Worm (Caenorhabditis elegans): Measurements from ENCODE around the gene Y43F8B.2.

The Y43F8B.2 gene

ce11 chrV:19497087-19497486, 35.8 kb downstream of the Y43F8B.2 start:
- TF ChIP-seq unc-62 (GFP tag; optimal IDR thresholded peaks at IDR 0.05), result no peak

- TF ChIP-seq unc-62 (GFP tag; optimal IDR thresholded peaks at IDR 0.05), result no peak
Measured at ce11 chrV:19495587-19495986, 37.3 kb downstream of the Y43F8B.2 start, which contains the start of gene scl-21. Gene scl-21 (minus strand): TSS chrV:19495687.

ce11 chrV:19495145-19495544, 37.8 kb downstream of the Y43F8B.2 start:
- TF ChIP-seq unc-62 (GFP tag; optimal IDR thresholded peaks at IDR 0.05), result no peak

DNA sequence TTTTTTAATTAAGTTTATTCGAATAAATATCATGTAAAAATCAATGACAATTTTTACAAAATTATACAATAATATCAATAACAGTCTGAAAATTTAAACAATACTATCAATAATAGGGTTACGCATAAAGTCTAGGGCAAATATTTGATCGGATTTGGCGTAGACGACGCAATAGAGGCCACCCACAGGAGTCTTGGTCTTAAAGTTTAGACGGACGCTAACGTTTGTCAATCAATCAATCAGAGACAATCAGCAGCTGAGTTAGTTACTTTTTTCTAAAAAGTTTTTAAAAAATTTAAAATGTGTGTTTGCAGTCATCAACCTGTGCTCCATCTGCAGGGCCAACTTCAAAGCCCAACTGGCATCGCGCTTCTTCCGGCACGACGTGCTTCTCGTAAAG, 41.6 kb downstream of the Y43F8B.2 start, which contains the start of gene Y43F8B.29:
Gene Y43F8B.29, plus strand, starts transcription at position 301 of the 400 bp plus-strand sequence.
- TF ChIP-seq unc-62 (GFP tag; optimal IDR thresholded peaks at IDR 0.05), result no peak

DNA sequence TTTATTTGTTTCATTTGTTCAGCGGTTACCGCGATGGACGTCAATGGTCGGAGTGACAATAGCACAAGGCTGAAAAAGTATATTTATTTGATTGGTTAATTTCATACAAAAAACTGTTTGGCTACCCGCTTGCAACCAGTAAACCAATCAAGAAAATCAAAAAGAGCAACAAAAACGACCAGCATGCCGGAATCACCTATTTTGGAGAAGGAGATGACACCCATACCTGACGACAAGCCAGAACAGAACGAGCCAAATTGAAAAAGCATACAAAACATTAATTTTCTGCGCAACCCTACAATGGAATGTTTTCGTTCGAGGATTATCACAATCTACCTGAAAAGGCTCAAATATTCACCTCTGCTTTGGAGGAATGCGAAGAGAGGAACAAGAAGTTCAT, 42.4 kb downstream of the Y43F8B.2 start, which contains the start of gene Y43F8B.7:
Gene Y43F8B.7, plus strand, starts transcription at position 301 of the 400 bp plus-strand sequence.
- TF ChIP-seq unc-62 (GFP tag; optimal IDR thresholded peaks at IDR 0.05), result no peak

DNA sequence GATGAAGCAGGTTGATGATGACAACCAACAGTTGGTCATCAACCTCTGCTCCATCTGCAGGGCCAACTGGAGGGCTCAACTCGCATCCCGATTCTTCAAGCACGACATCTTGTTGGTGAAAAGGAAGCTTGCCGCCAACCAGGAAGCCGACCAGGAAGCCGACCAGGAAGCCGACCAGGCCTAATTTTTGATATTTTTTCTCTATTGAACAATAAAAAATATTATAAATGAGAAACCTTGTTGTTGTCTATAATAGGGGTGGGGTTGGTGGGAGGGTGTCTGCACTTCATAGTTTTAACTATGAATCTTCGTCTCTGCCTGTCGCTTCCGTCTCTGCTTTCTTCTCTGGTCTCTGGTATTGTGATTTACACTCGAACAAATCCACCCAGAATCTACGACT, 47.2 kb downstream of the Y43F8B.2 start, which contains the start of gene Y43F8B.18:
Gene Y43F8B.18, plus strand, starts transcription at position 301 of the 400 bp plus-strand sequence.
- no peak for TF ChIP-seq unc-62 (GFP tag; optimal IDR thresholded peaks at IDR 0.05)

ce11 chrV:19485261-19485660, 47.6 kb downstream of the Y43F8B.2 start, which contains the start of gene Y43F8B.28:
Gene Y43F8B.28 (plus strand): TSS chrV:19485319.
- TF ChIP-seq unc-62 (GFP tag; optimal IDR thresholded peaks at IDR 0.05), result no peak

- no peak for TF ChIP-seq unc-62 (GFP tag; optimal IDR thresholded peaks at IDR 0.05)
Measured at ce11 chrV:19484507-19484906, 48.4 kb downstream of the Y43F8B.2 start, which contains the start of gene Y43F8B.17. Gene Y43F8B.17 (plus strand): TSS chrV:19484721.

DNA sequence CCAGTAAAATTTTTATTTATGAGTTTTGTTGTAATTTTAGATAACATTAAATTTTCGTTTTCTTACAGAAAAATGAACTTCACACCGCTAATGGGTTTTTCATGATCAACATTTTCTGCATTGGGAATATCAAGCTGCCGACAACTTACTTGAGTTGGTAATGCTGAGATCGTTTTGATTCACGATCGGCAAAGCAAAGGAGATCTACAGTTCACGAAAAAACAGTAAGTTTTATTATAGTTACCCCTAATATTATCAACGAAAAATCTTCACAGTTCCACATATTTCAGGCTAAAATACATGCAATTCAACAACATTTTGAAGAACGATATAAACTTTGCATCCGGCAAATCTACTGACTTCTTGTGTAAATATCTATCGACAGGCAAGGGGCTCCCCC, 50.4 kb downstream of the Y43F8B.2 start, which contains the start of gene Y43F8B.22:
Gene Y43F8B.22, plus strand, starts transcription at position 301 of the 400 bp plus-strand sequence.
- no peak for TF ChIP-seq unc-62 (GFP tag; optimal IDR thresholded peaks at IDR 0.05)

ce11 chrV:19477852-19478251, 55.1 kb downstream of the Y43F8B.2 start, which contains the start of gene Y43F8B.9:
Gene Y43F8B.9 (plus strand): TSS chrV:19478152.
- no peak for TF ChIP-seq unc-62 (GFP tag; optimal IDR thresholded peaks at IDR 0.05)

ce11 chrV:19477302-19477701, 55.6 kb downstream of the Y43F8B.2 start:
- TF ChIP-seq unc-62 (GFP tag; optimal IDR thresholded peaks at IDR 0.05), result no peak

DNA sequence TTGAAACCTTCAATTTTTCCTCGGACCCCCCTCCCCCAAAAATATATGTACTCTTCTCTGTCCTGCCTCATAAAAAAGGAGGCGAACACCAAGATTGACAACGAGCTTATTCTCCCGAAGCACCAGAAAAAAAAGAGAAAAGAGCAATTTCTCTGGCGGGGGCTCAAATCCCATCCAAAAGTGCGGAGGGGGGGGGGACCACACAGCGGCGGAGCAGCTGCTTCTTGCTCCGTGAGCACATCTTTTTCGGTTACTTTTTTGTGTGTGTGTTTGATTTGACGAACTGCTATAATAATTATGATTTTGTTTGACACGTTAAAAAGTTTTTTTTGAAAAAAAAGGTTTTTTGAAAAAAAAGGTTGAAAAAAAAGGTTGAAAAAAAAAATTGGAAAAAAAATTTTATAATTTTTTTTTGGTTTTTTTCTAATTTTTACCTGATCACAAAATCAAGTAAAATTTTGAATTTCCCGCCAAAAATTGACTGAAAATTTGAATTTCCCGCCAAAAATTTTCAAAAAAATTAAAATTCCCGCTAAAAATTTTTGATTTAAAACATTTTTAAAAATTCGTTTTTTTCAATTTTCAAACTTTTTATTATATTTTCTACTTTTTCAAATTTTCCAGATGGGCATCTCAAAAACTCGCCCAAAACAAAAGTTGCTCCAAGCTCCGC, 58.9 kb downstream of the Y43F8B.2 start, which contains the start of gene Y43F8B.10:
Gene Y43F8B.10, plus strand, starts transcription at position 623 of the 673 bp plus-strand sequence.
- TF ChIP-seq unc-62 (GFP tag; optimal IDR thresholded peaks at IDR 0.05), result no peak

DNA sequence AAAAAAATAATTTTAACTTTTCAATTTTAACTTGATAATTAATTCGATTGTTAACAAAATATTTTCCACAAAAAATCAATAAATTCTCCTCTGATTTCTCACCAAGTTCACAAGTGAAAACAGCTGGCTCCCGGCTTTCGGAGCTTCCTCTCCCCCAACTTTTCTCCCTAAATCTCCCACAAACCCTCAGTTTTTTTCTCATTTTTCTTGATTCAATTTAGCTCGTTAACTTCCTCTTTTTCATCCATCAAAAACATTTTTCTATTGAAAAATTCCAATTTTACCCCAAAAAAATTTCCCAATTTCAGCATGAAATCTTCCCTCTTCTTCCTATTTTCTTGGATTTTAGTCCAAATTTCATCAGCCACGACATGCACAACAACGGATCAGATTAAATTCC, 62.5 kb downstream of the Y43F8B.2 start, which contains the start of gene Y43F8B.11:
Gene Y43F8B.11, plus strand, starts transcription at position 301 of the 400 bp plus-strand sequence.
- no peak for TF ChIP-seq unc-62 (GFP tag; optimal IDR thresholded peaks at IDR 0.05)
